Worm (Caenorhabditis elegans) whole organism, L4 larva: ENCODE measurements around the gene F44E7.9.
A peak's percentile ranks its signal among the peaks of the same experiment; 100 is the strongest.

ENCODE experiments used
- F26F4.8 ChIP-seq: fragments of 200-800 bp; sonication (Bioruptor generic); conservative IDR thresholded peaks from 2 replicates; pipeline ENCODE4 v1.3.6; 2022; ENCODE audit warnings: missing genetic modification characterization, missing compliant biosample characterization
- R02D3.7 ChIP-seq: fragments of 150-350 bp; sonication (generic microtip); optimal IDR thresholded peaks from 3 replicates; lab custom pipeline; 2014; ENCODE audit warnings: missing biosample characterization, missing genetic modification characterization
- Y105C5A.15 ChIP-seq: fragments of 200-800 bp; sonication (Bioruptor generic); IDR thresholded peaks from 2 replicates; pipeline ENCODE4 v1.3.6; 2022; ENCODE audit warnings: missing genetic modification characterization, missing compliant biosample characterization
- aha-1 ChIP-seq: fragments of 150-350 bp; peaks from one replicate; lab custom pipeline; 2014; ENCODE audit warnings: missing biosample characterization, missing genetic modification characterization
- ama-1 ChIP-seq: fragments of 150-350 bp; optimal IDR thresholded peaks from 2 replicates; lab custom pipeline; 2014; ENCODE audit warnings: inconsistent platforms, mixed read lengths
- ceh-32 ChIP-seq: sonication (generic microtip); optimal IDR thresholded peaks from 2 replicates; lab custom pipeline; 2016; ENCODE audit warnings: mild to moderate bottlenecking, missing genetic modification characterization, missing compliant biosample characterization; ENCODE audit not compliant: poor library complexity
- daf-16 ChIP-seq, 3 experiments: sonication (generic microtip); optimal IDR thresholded peaks; 2 replicates each; lab custom pipeline; 2016 to 2017; ENCODE audit warnings: missing genetic modification characterization in 3 of 3, missing genetic modification reagents in 3 of 3, mild to moderate bottlenecking in 2 of 3, missing compliant biosample characterization in 2 of 3, missing biosample characterization in 1 of 3, moderate library complexity in 1 of 3
- daf-8 ChIP-seq: fragments of 200-800 bp; sonication (Bioruptor generic); IDR thresholded peaks from 2 replicates; pipeline ENCODE4 v1.3.6; 2022; ENCODE audit warnings: missing genetic modification characterization, missing compliant biosample characterization
- dmd-6 ChIP-seq: fragments of 200-800 bp; sonication (Bioruptor generic); IDR thresholded peaks from 2 replicates; pipeline ENCODE4 v1.3.6; 2022; ENCODE audit warnings: missing genetic modification reagents, missing genetic modification characterization, missing compliant biosample characterization
- dmd-9 ChIP-seq: fragments of 200-800 bp; sonication (Bioruptor generic); IDR thresholded peaks from 2 replicates; pipeline ENCODE4 v1.3.6; 2022; ENCODE audit warnings: missing genetic modification reagents, missing genetic modification characterization, missing compliant biosample characterization
- dpl-1 ChIP-seq: fragments of 150-350 bp; optimal IDR thresholded peaks from 2 replicates; lab custom pipeline; 2014; ENCODE audit warnings: missing biosample characterization, missing genetic modification reagents, missing genetic modification characterization
- dve-1 ChIP-seq: sonication (generic microtip); optimal IDR thresholded peaks from 2 replicates; lab custom pipeline; 2017; ENCODE audit warnings: antibody characterized with exemption, mild to moderate bottlenecking, missing genetic modification characterization, missing compliant biosample characterization; ENCODE audit not compliant: insufficient read depth
- fos-1 ChIP-seq: fragments of 150-350 bp; optimal IDR thresholded peaks from 2 replicates; lab custom pipeline; 2014; ENCODE audit warnings: missing biosample characterization, missing genetic modification characterization
- hif-1 ChIP-seq, 2 experiments: sonication (generic microtip); optimal IDR thresholded peaks; 2 replicates each; lab custom pipeline; 2016 to 2017; ENCODE audit warnings: missing compliant biosample characterization in 2 of 2, missing genetic modification characterization in 2 of 2, missing genetic modification reagents in 2 of 2, missing genotype in 2 of 2, mild to moderate bottlenecking in 1 of 2
- hlh-11 ChIP-seq: fragments of 200-800 bp; sonication (Bioruptor generic); optimal IDR thresholded peaks from 2 replicates; lab custom pipeline; 2018; ENCODE audit warnings: mild to moderate bottlenecking, missing genetic modification characterization, missing compliant biosample characterization
- hlh-30 ChIP-seq: sonication (generic microtip); optimal IDR thresholded peaks from 2 replicates; lab custom pipeline; 2017; ENCODE audit warnings: antibody characterized with exemption, mild to moderate bottlenecking, missing genetic modification characterization, missing compliant biosample characterization; ENCODE audit not compliant: insufficient read depth
- lin-1 ChIP-seq: fragments of 200-800 bp; sonication (Bioruptor generic); IDR thresholded peaks from 2 replicates; pipeline ENCODE4 v1.3.6; 2022; ENCODE audit warnings: missing genetic modification reagents, missing genetic modification characterization, missing compliant biosample characterization
- lin-29 ChIP-seq: fragments of 200-800 bp; sonication (Bioruptor generic); IDR thresholded peaks from 2 replicates; pipeline ENCODE4 v1.3.6; 2022; ENCODE audit warnings: missing genetic modification reagents, missing genetic modification characterization, missing compliant biosample characterization
- lin-38 ChIP-seq: fragments of 200-800 bp; sonication (Bioruptor generic); IDR thresholded peaks from 2 replicates; pipeline ENCODE4 v1.3.6; 2022; ENCODE audit warnings: missing genetic modification reagents, missing genetic modification characterization, missing compliant biosample characterization
- lsy-2 ChIP-seq, 2 experiments: fragments of 150-350 bp in 1 of 2; sonication (generic microtip) in 1 of 2; optimal IDR thresholded peaks; 2 replicates each; lab custom pipeline; 2014 to 2017; ENCODE audit warnings: missing biosample characterization in 2 of 2, missing genetic modification characterization in 2 of 2
- mdl-1 ChIP-seq, 2 experiments: fragments of 150-350 bp in 1 of 2; sonication (generic microtip) in 1 of 2; optimal IDR thresholded peaks; 2 replicates each; lab custom pipeline; 2014 to 2017; ENCODE audit warnings: missing biosample characterization in 2 of 2, missing genetic modification characterization in 2 of 2
- mdt-29 ChIP-seq: fragments of 200-800 bp; sonication (Bioruptor generic); IDR thresholded peaks from 2 replicates; pipeline ENCODE4 v1.3.6; 2022; ENCODE audit warnings: missing genetic modification reagents, missing genetic modification characterization, missing compliant biosample characterization
- mep-1 ChIP-seq: fragments of 150-350 bp; sonication (generic microtip); optimal IDR thresholded peaks from 3 replicates; lab custom pipeline; 2014; ENCODE audit warnings: missing biosample characterization, missing genetic modification characterization
- mes-2 ChIP-seq: sonication (generic microtip); optimal IDR thresholded peaks from 2 replicates; lab custom pipeline; 2016; ENCODE audit warnings: missing genotype, mild to moderate bottlenecking, missing genetic modification characterization, missing compliant biosample characterization; ENCODE audit not compliant: poor library complexity, severe bottlenecking
- mxl-3 ChIP-seq: fragments of 200-800 bp; sonication (Bioruptor generic); optimal IDR thresholded peaks from 2 replicates; lab custom pipeline; 2018; ENCODE audit warnings: mild to moderate bottlenecking, missing genetic modification characterization, missing compliant biosample characterization
- nhr-102 ChIP-seq: sonication (generic microtip); optimal IDR thresholded peaks from 2 replicates; lab custom pipeline; 2016; ENCODE audit warnings: mild to moderate bottlenecking, missing genetic modification characterization, moderate library complexity, missing compliant biosample characterization
- nhr-11 ChIP-seq: fragments of 150-350 bp; optimal IDR thresholded peaks from 2 replicates; lab custom pipeline; 2014; ENCODE audit warnings: missing biosample characterization, missing genetic modification characterization
- nhr-25 ChIP-seq: sonication (generic microtip); optimal IDR thresholded peaks from 2 replicates; lab custom pipeline; 2017; ENCODE audit warnings: missing genetic modification characterization, mild to moderate bottlenecking, missing compliant biosample characterization, antibody characterized with exemption, moderate library complexity, borderline replicate concordance; ENCODE audit not compliant: insufficient read depth
- nhr-28 ChIP-seq: fragments of 150-350 bp; optimal IDR thresholded peaks from 2 replicates; lab custom pipeline; 2014; ENCODE audit warnings: missing biosample characterization, missing genetic modification characterization
- nhr-48 ChIP-seq: sonication (generic microtip); optimal IDR thresholded peaks from 2 replicates; lab custom pipeline; 2016; ENCODE audit warnings: mild to moderate bottlenecking, missing genetic modification characterization, missing compliant biosample characterization
- nhr-6 ChIP-seq: fragments of 150-350 bp; optimal IDR thresholded peaks from 2 replicates; lab custom pipeline; 2014; ENCODE audit warnings: missing biosample characterization, missing genetic modification characterization
- nhr-77 ChIP-seq: fragments of 150-350 bp; optimal IDR thresholded peaks from 2 replicates; lab custom pipeline; 2014; ENCODE audit warnings: missing biosample characterization, missing genetic modification characterization
- pha-4 ChIP-seq, 2 experiments: fragments of 150-350 bp in 1 of 2; fragments of 200-800 bp in 1 of 2; sonication (Bioruptor generic) in 1 of 2; IDR thresholded peaks in 1 of 2; optimal IDR thresholded peaks in 1 of 2; 2 replicates each; pipeline versions ENCODE4 v1.3.6 to Lab custom; 2014 to 2022; ENCODE audit warnings: missing genetic modification characterization in 2 of 2, missing genetic modification reagents in 2 of 2, missing biosample characterization in 1 of 2, missing compliant biosample characterization in 1 of 2
- pqm-1 ChIP-seq: sonication (generic microtip); optimal IDR thresholded peaks from 2 replicates; lab custom pipeline; 2017; ENCODE audit warnings: missing biosample characterization, missing genetic modification characterization
- rbr-2 ChIP-seq: sonication (generic microtip); optimal IDR thresholded peaks from 2 replicates; lab custom pipeline; 2016; ENCODE audit warnings: missing genotype, missing genetic modification characterization, missing compliant biosample characterization
- sdz-12 ChIP-seq: fragments of 200-800 bp; sonication (Bioruptor generic); optimal IDR thresholded peaks from 2 replicates; lab custom pipeline; 2018; ENCODE audit warnings: mild to moderate bottlenecking, missing genetic modification characterization, missing compliant biosample characterization
- snpc-4 ChIP-seq: fragments of 150-350 bp; optimal IDR thresholded peaks from 2 replicates; lab custom pipeline; 2014; ENCODE audit warnings: missing biosample characterization, missing genetic modification characterization
- spr-3 ChIP-seq: fragments of 200-800 bp; sonication (Bioruptor generic); optimal IDR thresholded peaks from 2 replicates; lab custom pipeline; 2018; ENCODE audit warnings: mild to moderate bottlenecking, missing genetic modification characterization, missing compliant biosample characterization
- tra-1 ChIP-seq: fragments of 200-800 bp; sonication (Bioruptor generic); IDR thresholded peaks from 2 replicates; pipeline ENCODE4 v1.3.6; 2022; ENCODE audit warnings: missing genetic modification reagents, missing genetic modification characterization, missing compliant biosample characterization
- zag-1 ChIP-seq: fragments of 150-350 bp; optimal IDR thresholded peaks from 2 replicates; lab custom pipeline; 2014; ENCODE audit warnings: missing biosample characterization, missing genetic modification characterization
- zfp-3 ChIP-seq: fragments of 200-800 bp; sonication (Bioruptor generic); conservative IDR thresholded peaks from 2 replicates; pipeline ENCODE4 v1.3.6; 2022; ENCODE audit warnings: missing genetic modification reagents, missing genetic modification characterization, missing compliant biosample characterization
- zip-11 ChIP-seq: fragments of 200-800 bp; sonication (Bioruptor generic); IDR thresholded peaks from 2 replicates; pipeline ENCODE4 v1.3.6; 2022; ENCODE audit warnings: missing genetic modification characterization, missing compliant biosample characterization
- ztf-11 ChIP-seq: fragments of 150-350 bp; optimal IDR thresholded peaks from 2 replicates; lab custom pipeline; 2014; ENCODE audit warnings: missing biosample characterization, missing genetic modification characterization

Gene F44E7.9

DNA sequence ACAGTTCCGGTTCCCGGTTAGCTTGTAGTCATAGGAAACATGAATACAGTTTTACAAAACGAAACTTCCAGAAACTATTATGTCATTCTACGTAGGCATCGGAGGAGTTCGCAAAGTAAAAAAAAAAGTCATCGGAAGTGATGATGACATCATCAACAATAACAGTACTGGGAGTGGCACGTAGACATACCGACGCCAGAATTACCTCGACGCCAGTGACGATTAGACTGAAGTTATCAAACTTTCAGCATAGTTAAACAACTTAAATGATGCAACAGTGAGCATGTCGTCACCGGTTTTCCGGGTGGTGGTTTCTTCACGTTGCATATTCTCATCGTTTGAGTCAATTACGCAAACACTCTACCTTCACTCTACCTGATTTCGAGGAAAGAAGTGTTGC lies 29.4 kb downstream of the F44E7.9 start:
- TF ChIP-seq nhr-48 (tag; lab: Kevin White, UChicago) = peak; percentile 31
- TF ChIP-seq aha-1 (tag; lab: Kevin White, UChicago) = peak; percentile 69
- TF ChIP-seq pqm-1 (tag; lab: Kevin White, UChicago) = peak; percentile 0
- TF ChIP-seq ceh-32 (tag; lab: Kevin White, UChicago) = no peak
- peak; percentile 62 for TF ChIP-seq dmd-6 (GFP tag; lab: Robert Waterston, UW)
- TF ChIP-seq hif-1 (tag; optimal IDR thresholded peaks at IDR 0.05; lab: Kevin White, UChicago) = peak in 1 of 2 experiments; percentile 66
- no peak for TF ChIP-seq daf-16 (GFP tag; optimal IDR thresholded peaks at IDR 0.05; lab: Kevin White, UChicago)
- TF ChIP-seq daf-16 (tag; optimal IDR thresholded peaks at IDR 0.05; lab: Kevin White, UChicago) = peak; percentile 10
- no peak for TF ChIP-seq zag-1 (tag; lab: Kevin White, UChicago)

DNA sequence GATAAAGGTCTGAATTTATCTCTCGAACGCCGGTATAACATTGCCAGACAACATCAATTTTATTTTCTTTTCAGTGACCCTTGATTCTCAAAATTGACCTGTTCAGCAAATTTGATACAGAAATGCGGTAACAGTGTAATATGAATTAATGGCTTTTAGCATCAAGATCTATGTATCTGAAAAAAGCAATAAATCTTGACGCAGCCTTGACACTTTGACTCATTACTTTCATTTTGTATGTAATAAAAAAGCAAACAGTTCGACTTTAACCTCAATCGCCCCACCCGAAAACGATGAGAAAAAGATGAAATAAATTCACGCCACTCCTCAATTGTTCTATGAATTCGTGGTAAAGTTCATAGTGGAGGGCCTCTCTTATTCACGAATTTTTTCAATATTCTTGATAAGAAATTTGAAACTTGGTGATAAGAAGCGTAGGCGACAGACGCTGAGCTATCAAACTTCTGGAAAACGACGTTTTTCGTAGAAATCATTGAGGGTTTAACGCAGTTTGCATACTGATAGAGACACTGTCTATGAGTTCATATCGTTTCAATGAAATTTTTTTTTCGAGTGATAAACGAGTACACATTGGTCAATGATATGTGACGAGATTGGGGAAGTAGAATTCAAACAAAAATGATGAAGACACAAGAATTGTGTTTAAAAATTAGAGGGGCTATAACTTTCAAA lies 30.6 kb downstream of the F44E7.9 start:
- TF ChIP-seq aha-1 (tag; lab: Kevin White, UChicago) (peak; percentile 7), spr-3 (GFP tag; lab: Kevin White, UChicago) (no peak), dmd-6 (GFP tag; lab: Robert Waterston, UW) (peak; percentile 92), nhr-102 (tag; lab: Kevin White, UChicago) (peak; percentile 38), hlh-11 (tag; lab: Kevin White, UChicago) (peak; percentile 77), dve-1 (tag; lab: Kevin White, UChicago) (peak; percentile 45), mdt-29 (GFP tag; lab: Robert Waterston, UW) (no peak), nhr-6 (tag; lab: Kevin White, UChicago) (no peak), dmd-9 (no peak), nhr-48 (tag; lab: Kevin White, UChicago) (peak; percentile 56), ztf-11 (tag; lab: Kevin White, UChicago) (no peak), lin-38 (GFP tag; lab: Robert Waterston, UW) (no peak), snpc-4 (tag; lab: Kevin White, UChicago) (no peak), pqm-1 (tag; lab: Kevin White, UChicago) (peak; percentile 75), daf-16 (GFP tag; optimal IDR thresholded peaks at IDR 0.05; lab: Kevin White, UChicago) (no peak), daf-16 (tag; optimal IDR thresholded peaks at IDR 0.05; lab: Kevin White, UChicago) (peak; percentile 43), Y105C5A.15 (no peak), zfp-3 (GFP tag; lab: Robert Waterston, UW) (no peak)

DNA sequence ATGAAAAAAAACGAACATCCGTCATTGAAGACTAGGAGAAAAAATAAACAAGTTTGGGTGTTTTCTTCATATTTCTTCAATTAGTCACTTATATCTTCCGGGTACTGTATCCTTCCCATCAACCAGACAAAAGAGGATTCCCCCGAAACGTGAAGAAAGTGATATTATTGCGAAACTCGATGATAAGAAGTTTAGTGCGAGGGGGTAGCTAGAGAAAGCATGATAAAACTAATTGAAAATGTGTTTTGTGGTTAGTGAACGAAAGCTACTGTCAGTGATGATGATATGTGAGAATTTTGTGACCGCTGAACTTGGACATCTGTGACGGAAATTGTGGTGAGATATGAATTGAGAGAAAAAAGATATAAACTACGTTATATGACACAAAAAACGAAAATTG lies 31.9 kb downstream of the F44E7.9 start:
- peak; percentile 85 for TF ChIP-seq mxl-3
- no peak for TF ChIP-seq rbr-2 (tag; lab: Kevin White, UChicago)
- TF ChIP-seq nhr-28 = peak; percentile 99
- TF ChIP-seq nhr-25 (tag; lab: Kevin White, UChicago) = peak; percentile 57
- TF ChIP-seq lin-1 (GFP tag; lab: Robert Waterston, UW) = peak; percentile 19; the same call in 1 of the 2 replicates
- no peak for TF ChIP-seq R02D3.7 (tag; lab: Kevin White, UChicago)
- peak; percentile 25 for TF ChIP-seq mep-1 (tag; lab: Kevin White, UChicago)
- TF ChIP-seq fos-1 (tag; lab: Kevin White, UChicago) = no peak
- TF ChIP-seq ama-1 (lab: Kevin White, UChicago) = no peak
- TF ChIP-seq mes-2 (tag; lab: Kevin White, UChicago) = peak; percentile 39
- TF ChIP-seq sdz-12 (GFP tag; lab: Kevin White, UChicago) = no peak
- no peak for TF ChIP-seq F26F4.8 (GFP tag; lab: Robert Waterston, UW)
- peak; percentile 18 for TF ChIP-seq nhr-77
- no peak for TF ChIP-seq daf-8 (GFP tag; lab: Robert Waterston, UW)
- TF ChIP-seq pha-4 (GFP tag; IDR thresholded peaks at IDR 0.05; lab: Robert Waterston, UW) = no peak
- TF ChIP-seq pha-4 (tag; optimal IDR thresholded peaks at IDR 0.05; lab: Kevin White, UChicago) = no peak
- TF ChIP-seq lin-29 = no peak
- TF ChIP-seq zip-11 (GFP tag; lab: Robert Waterston, UW) = no peak
- TF ChIP-seq daf-16 (GFP tag; optimal IDR thresholded peaks at IDR 0.05; lab: Kevin White, UChicago) = no peak
- TF ChIP-seq daf-16 (tag; optimal IDR thresholded peaks at IDR 0.05; lab: Kevin White, UChicago) = peak; percentile 31
- 0 out of 2 replicates have a peak, but pooled peaks have one; percentile 44 for TF ChIP-seq tra-1 (GFP tag; lab: Robert Waterston, UW)
- peak; percentile 37 for TF ChIP-seq hlh-30 (tag; lab: Kevin White, UChicago)
- peak in 1 of 2 experiments; percentile 58 for TF ChIP-seq lsy-2 (tag; optimal IDR thresholded peaks at IDR 0.05; lab: Kevin White, UChicago)
- no peak for TF ChIP-seq nhr-11 (tag; lab: Kevin White, UChicago)
- peak; percentile 85 for TF ChIP-seq nhr-102 (tag; lab: Kevin White, UChicago)
- peak; percentile 22 for TF ChIP-seq dpl-1 (GFP tag; lab: Kevin White, UChicago)
- peak; percentile 81 for TF ChIP-seq aha-1 (tag; lab: Kevin White, UChicago)
- TF ChIP-seq mdl-1 (tag; optimal IDR thresholded peaks at IDR 0.05; lab: Kevin White, UChicago) = peak; percentile 87 to 95
